Worm (Caenorhabditis elegans) whole organism, late embryonic: ENCODE measurements around the gene sru-35.
A peak's percentile ranks its signal among the peaks of the same experiment; 100 is the strongest.
"Not testable (repeated sequence)": the region's sequence is repeated elsewhere in the genome, so short reads cannot be mapped to it uniquely, and the experiment has no call there.

Source experiments
- C08G9.2 ChIP-seq: sonication (generic microtip); optimal IDR thresholded peaks from 2 replicates; lab custom pipeline; 2016; ENCODE audit warnings: mild to moderate bottlenecking, missing genetic modification characterization, moderate library complexity, missing compliant biosample characterization
- K09A11.1 ChIP-seq: sonication (generic microtip); optimal IDR thresholded peaks from 2 replicates; lab custom pipeline; 2017; ENCODE audit warnings: antibody characterized with exemption, mild to moderate bottlenecking, missing genetic modification characterization, missing compliant biosample characterization; ENCODE audit not compliant: insufficient read depth
- T23F11.4 ChIP-seq: fragments of 200-800 bp; sonication (Bioruptor generic); optimal IDR thresholded peaks from 2 replicates; lab custom pipeline; 2018; ENCODE audit warnings: mild to moderate bottlenecking, missing genetic modification characterization, missing compliant biosample characterization
- ama-1 ChIP-seq: fragments of 150-350 bp; optimal IDR thresholded peaks from 2 replicates; lab custom pipeline; 2014
- ceh-14 ChIP-seq: sonication (generic microtip); optimal IDR thresholded peaks from 2 replicates; lab custom pipeline; 2016; ENCODE audit warnings: missing genotype, missing genetic modification characterization, missing compliant biosample characterization
- ceh-18 ChIP-seq: sonication (generic microtip); optimal IDR thresholded peaks from 2 replicates; lab custom pipeline; 2016; ENCODE audit warnings: missing genetic modification characterization, missing compliant biosample characterization
- ceh-22 ChIP-seq: sonication (generic microtip); optimal IDR thresholded peaks from 2 replicates; lab custom pipeline; 2017; ENCODE audit warnings: missing biosample characterization, missing genetic modification characterization
- ceh-30 ChIP-seq: fragments of 150-350 bp; optimal IDR thresholded peaks from 2 replicates; lab custom pipeline; 2014; ENCODE audit warnings: missing biosample characterization, missing genetic modification characterization
- ceh-31 ChIP-seq: sonication (generic microtip); optimal IDR thresholded peaks from 2 replicates; lab custom pipeline; 2016; ENCODE audit warnings: missing genetic modification characterization, missing compliant biosample characterization
- ceh-34 ChIP-seq: sonication (generic microtip); optimal IDR thresholded peaks from 2 replicates; lab custom pipeline; 2016; ENCODE audit warnings: mild to moderate bottlenecking, missing genetic modification characterization, missing compliant biosample characterization
- ceh-45 ChIP-seq: fragments of 200-800 bp; sonication (Bioruptor generic); IDR thresholded peaks from 2 replicates; pipeline ENCODE4 v1.3.6; 2022; ENCODE audit warnings: missing genetic modification reagents, missing genetic modification characterization, missing compliant biosample characterization
- ceh-48 ChIP-seq: sonication (generic microtip); optimal IDR thresholded peaks from 2 replicates; lab custom pipeline; 2016; ENCODE audit warnings: missing genetic modification characterization, inconsistent platforms, missing compliant biosample characterization
- ceh-6 ChIP-seq: fragments of 200-800 bp; sonication (Bioruptor generic); optimal IDR thresholded peaks from 2 replicates; lab custom pipeline; 2018; ENCODE audit warnings: mild to moderate bottlenecking, missing genetic modification characterization, missing compliant biosample characterization
- che-1 ChIP-seq: sonication (generic microtip); optimal IDR thresholded peaks from 2 replicates; lab custom pipeline; 2016; ENCODE audit warnings: mild to moderate bottlenecking, missing genetic modification characterization, missing compliant biosample characterization
- dmd-4 ChIP-seq: sonication (generic microtip); optimal IDR thresholded peaks from 2 replicates; lab custom pipeline; 2016; ENCODE audit warnings: borderline replicate concordance, missing genetic modification characterization, missing compliant biosample characterization
- dve-1 ChIP-seq: sonication (generic microtip); optimal IDR thresholded peaks from 2 replicates; lab custom pipeline; 2017; ENCODE audit warnings: antibody characterized with exemption, mild to moderate bottlenecking, missing genetic modification characterization, missing compliant biosample characterization
- elt-2 ChIP-seq: sonication (generic microtip); optimal IDR thresholded peaks from 2 replicates; lab custom pipeline; 2016; ENCODE audit warnings: missing genetic modification reagents, missing genetic modification characterization, missing compliant biosample characterization
- ets-4 ChIP-seq: sonication (generic microtip); optimal IDR thresholded peaks from 2 replicates; lab custom pipeline; 2016; ENCODE audit warnings: missing genetic modification characterization, missing compliant biosample characterization
- eyg-1 ChIP-seq: sonication (generic microtip); optimal IDR thresholded peaks from 2 replicates; lab custom pipeline; 2016; ENCODE audit warnings: missing genotype, missing genetic modification characterization, missing compliant biosample characterization
- fax-1 ChIP-seq: sonication (generic microtip); optimal IDR thresholded peaks from 2 replicates; lab custom pipeline; 2016; ENCODE audit warnings: missing genotype, missing genetic modification characterization, missing compliant biosample characterization
- fkh-10 ChIP-seq: fragments of 150-350 bp; optimal IDR thresholded peaks from 2 replicates; lab custom pipeline; 2014; ENCODE audit warnings: missing biosample characterization, missing genetic modification reagents, missing genetic modification characterization
- fkh-6 ChIP-seq: sonication (generic microtip); optimal IDR thresholded peaks from 2 replicates; lab custom pipeline; 2016; ENCODE audit warnings: missing genetic modification characterization, missing compliant biosample characterization
- hlh-13 ChIP-seq: fragments of 200-800 bp; sonication (Bioruptor generic); optimal IDR thresholded peaks from 2 replicates; lab custom pipeline; 2018; ENCODE audit warnings: mild to moderate bottlenecking, missing genetic modification characterization, missing compliant biosample characterization
- hlh-15 ChIP-seq: sonication (generic microtip); optimal IDR thresholded peaks from 2 replicates; lab custom pipeline; 2016; ENCODE audit warnings: missing genetic modification characterization, missing compliant biosample characterization
- hlh-30 ChIP-seq: sonication (generic microtip); optimal IDR thresholded peaks from 2 replicates; lab custom pipeline; 2017; ENCODE audit warnings: antibody characterized with exemption, missing genetic modification characterization, missing compliant biosample characterization; ENCODE audit not compliant: insufficient read depth
- hlh-6 ChIP-seq: sonication (generic microtip); optimal IDR thresholded peaks from 2 replicates; lab custom pipeline; 2016; ENCODE audit warnings: missing genotype, missing genetic modification characterization, missing compliant biosample characterization
- lim-6 ChIP-seq: sonication (generic microtip); optimal IDR thresholded peaks from 2 replicates; lab custom pipeline; 2016; ENCODE audit warnings: missing genetic modification characterization, missing compliant biosample characterization
- madf-2 ChIP-seq: sonication (generic microtip); optimal IDR thresholded peaks from 2 replicates; lab custom pipeline; 2017; ENCODE audit warnings: missing genetic modification characterization, missing compliant biosample characterization
- mec-3 ChIP-seq: sonication (generic microtip); optimal IDR thresholded peaks from 2 replicates; lab custom pipeline; 2016; ENCODE audit warnings: borderline replicate concordance, missing genetic modification characterization, missing compliant biosample characterization
- nhr-232 ChIP-seq: sonication (generic microtip); optimal IDR thresholded peaks from 2 replicates; lab custom pipeline; 2016; ENCODE audit warnings: missing genetic modification characterization, missing compliant biosample characterization
- npax-4 ChIP-seq: sonication (generic microtip); optimal IDR thresholded peaks from 2 replicates; lab custom pipeline; 2016; ENCODE audit warnings: missing genetic modification characterization, missing compliant biosample characterization
- odd-2 ChIP-seq: sonication (generic microtip); optimal IDR thresholded peaks from 2 replicates; lab custom pipeline; 2017; ENCODE audit warnings: antibody characterized with exemption, mild to moderate bottlenecking, missing genetic modification characterization, missing compliant biosample characterization
- pag-3 ChIP-seq: sonication (generic microtip); optimal IDR thresholded peaks from 2 replicates; lab custom pipeline; 2016; ENCODE audit warnings: missing compliant biosample characterization, missing genetic modification characterization, borderline replicate concordance
- pat-9 ChIP-seq: fragments of 200-800 bp; sonication (Bioruptor generic); optimal IDR thresholded peaks from 2 replicates; lab custom pipeline; 2018; ENCODE audit warnings: mild to moderate bottlenecking, missing genetic modification characterization, moderate library complexity, missing compliant biosample characterization
- pax-1 ChIP-seq: fragments of 150-350 bp; optimal IDR thresholded peaks from 2 replicates; lab custom pipeline; 2014; ENCODE audit warnings: missing biosample characterization, missing genetic modification characterization
- pha-4 ChIP-seq: fragments of 150-350 bp; optimal IDR thresholded peaks from 2 replicates; lab custom pipeline; 2018; ENCODE audit warnings: missing biosample characterization, missing genetic modification reagents, missing genetic modification characterization
- pqm-1 ChIP-seq: sonication (generic microtip); optimal IDR thresholded peaks from 2 replicates; lab custom pipeline; 2016; ENCODE audit warnings: missing genetic modification characterization, missing compliant biosample characterization
- rnt-1 ChIP-seq: sonication (generic microtip); optimal IDR thresholded peaks from 2 replicates; lab custom pipeline; 2016; ENCODE audit warnings: missing genetic modification characterization, missing compliant biosample characterization
- sdc-2 ChIP-seq: sonication (generic microtip); optimal IDR thresholded peaks from 2 replicates; lab custom pipeline; 2016; ENCODE audit warnings: missing genotype, missing genetic modification characterization, missing compliant biosample characterization
- sox-2 ChIP-seq: fragments of 200-800 bp; sonication (Bioruptor generic); IDR thresholded peaks from 2 replicates; pipeline ENCODE4 v1.3.6; 2022; ENCODE audit warnings: missing genetic modification reagents, missing genetic modification characterization, missing compliant biosample characterization
- tbx-2 ChIP-seq: sonication (generic microtip); optimal IDR thresholded peaks from 2 replicates; lab custom pipeline; 2016; ENCODE audit warnings: missing genetic modification characterization, missing compliant biosample characterization
- unc-3 ChIP-seq, 2 experiments: fragments of 200-800 bp in 1 of 2; sonication (Bioruptor generic) in 1 of 2; sonication (generic microtip) in 1 of 2; conservative IDR thresholded peaks in 1 of 2; optimal IDR thresholded peaks in 1 of 2; 2 replicates each; pipeline versions ENCODE4 v1.3.6 to Lab custom; 2016 to 2022; ENCODE audit warnings: missing compliant biosample characterization in 2 of 2, missing genetic modification characterization in 2 of 2, missing genetic modification reagents in 1 of 2
- unc-42 ChIP-seq: sonication (generic microtip); optimal IDR thresholded peaks from 2 replicates; lab custom pipeline; 2016; ENCODE audit warnings: missing genotype, missing genetic modification characterization, missing compliant biosample characterization
- unc-55 ChIP-seq: sonication (generic microtip); optimal IDR thresholded peaks from 2 replicates; lab custom pipeline; 2017; ENCODE audit warnings: missing biosample characterization, missing genetic modification reagents, missing genetic modification characterization
- unc-86 ChIP-seq: sonication (generic microtip); optimal IDR thresholded peaks from 2 replicates; lab custom pipeline; 2016; ENCODE audit warnings: missing genetic modification characterization, missing compliant biosample characterization

sru-35 gene

ce11 chrIV:8788048-8788447 is 2.0 kb downstream of the sru-35 start, which contains the start of gene C33D9.10:
TSS of gene C33D9.10 (minus strand) at chrIV:8788148.
- not testable (repeated sequence) for TF ChIP-seq ama-1 (lab: Kevin White, UChicago); mec-3 (tag; lab: Kevin White, UChicago); ceh-14 (tag; lab: Kevin White, UChicago)

- TF ChIP-seq unc-55 (GFP tag; lab: Kevin White, UChicago) (peak; percentile 6), K09A11.1 (tag; lab: Kevin White, UChicago) (no peak)
These were observed 3.4 kb downstream of the sru-35 start, which contains the start of gene C33D9.8 for ce11 chrIV:8786654-8787053. TSS of gene C33D9.8 (minus strand) at chrIV:8786752.

- TF ChIP-seq ceh-22 (no peak), ceh-48 (tag; lab: Kevin White, UChicago) (peak; percentile 33), unc-86 (tag; lab: Kevin White, UChicago) (no peak)
These were observed 5.2 kb downstream of the sru-35 start, which contains the start of gene C33D9.13 for ce11 chrIV:8784855-8785327. TSS of gene C33D9.13 (minus strand) at chrIV:8785277.

ce11 chrIV:8782172-8782571 is 7.9 kb downstream of the sru-35 start:
- TF ChIP-seq dve-1 (peak; percentile 66), npax-4 (tag; lab: Kevin White, UChicago) (no peak), odd-2 (tag; lab: Kevin White, UChicago) (no peak), tbx-2 (tag; lab: Kevin White, UChicago) (peak; percentile 90), C08G9.2 (tag; lab: Kevin White, UChicago) (no peak), unc-42 (tag; lab: Kevin White, UChicago) (peak; percentile 59), fax-1 (tag; lab: Kevin White, UChicago) (peak; percentile 27), pat-9 (tag; lab: Kevin White, UChicago) (no peak), ceh-6 (GFP tag; lab: Kevin White, UChicago) (peak; percentile 35), hlh-30 (tag; lab: Kevin White, UChicago) (peak; percentile 91), ceh-14 (tag; lab: Kevin White, UChicago) (peak; percentile 46), pax-1 (tag; lab: Kevin White, UChicago) (peak; percentile 31), ceh-30 (tag; lab: Kevin White, UChicago) (peak; percentile 32), hlh-13 (GFP tag; lab: Kevin White, UChicago) (no peak), fkh-10 (GFP tag; lab: Kevin White, UChicago) (no peak), nhr-232 (tag; lab: Kevin White, UChicago) (no peak), unc-86 (tag; lab: Kevin White, UChicago) (peak; percentile 17), hlh-6 (no peak), ceh-45 (GFP tag; lab: Robert Waterston, UW) (no peak), ama-1 (lab: Kevin White, UChicago) (no peak), dmd-4 (tag; lab: Kevin White, UChicago) (no peak), sox-2 (GFP tag; lab: Robert Waterston, UW) (peak; percentile 82), che-1 (tag; lab: Kevin White, UChicago) (peak; percentile 36), pag-3 (tag; lab: Kevin White, UChicago) (no peak), fkh-6 (tag; lab: Kevin White, UChicago) (no peak), T23F11.4 (GFP tag; lab: Kevin White, UChicago) (peak; percentile 2), lim-6 (tag; lab: Kevin White, UChicago) (peak; percentile 12), madf-2 (tag; lab: Kevin White, UChicago) (peak; percentile 0), sdc-2 (peak; percentile 40), pha-4 (tag; lab: Kevin White, UChicago) (no peak), K09A11.1 (tag; lab: Kevin White, UChicago) (no peak), hlh-15 (no peak), ceh-31 (tag; lab: Kevin White, UChicago) (peak; percentile 94), ceh-18 (peak; percentile 81), ets-4 (peak; percentile 38), rnt-1 (tag; lab: Kevin White, UChicago) (peak; percentile 79), elt-2 (tag; lab: Kevin White, UChicago) (peak; percentile 44), eyg-1 (no peak), ceh-22 (peak; percentile 73), pqm-1 (tag; lab: Kevin White, UChicago) (no peak), ceh-34 (tag; lab: Kevin White, UChicago) (peak; percentile 74), unc-3 (GFP tag; conservative IDR thresholded peaks at IDR 0.05; lab: Robert Waterston, UW) (no peak), unc-3 (tag; optimal IDR thresholded peaks at IDR 0.05; lab: Kevin White, UChicago) (peak; percentile 41)
